Worm (Caenorhabditis elegans) whole organism, L4 larva: ENCODE data around the gene hsp-25.

Experiments
- ama-1 ChIP-seq: fragments of 150-350 bp; optimal IDR thresholded peaks from 2 replicates; lab custom pipeline; 2014; ENCODE audit warnings: inconsistent platforms, mixed read lengths
- zip-11 ChIP-seq: fragments of 200-800 bp; sonication (Bioruptor generic); IDR thresholded peaks from 2 replicates; pipeline ENCODE4 v1.3.6; 2022; ENCODE audit warnings: missing genetic modification characterization, missing compliant biosample characterization

DNA sequence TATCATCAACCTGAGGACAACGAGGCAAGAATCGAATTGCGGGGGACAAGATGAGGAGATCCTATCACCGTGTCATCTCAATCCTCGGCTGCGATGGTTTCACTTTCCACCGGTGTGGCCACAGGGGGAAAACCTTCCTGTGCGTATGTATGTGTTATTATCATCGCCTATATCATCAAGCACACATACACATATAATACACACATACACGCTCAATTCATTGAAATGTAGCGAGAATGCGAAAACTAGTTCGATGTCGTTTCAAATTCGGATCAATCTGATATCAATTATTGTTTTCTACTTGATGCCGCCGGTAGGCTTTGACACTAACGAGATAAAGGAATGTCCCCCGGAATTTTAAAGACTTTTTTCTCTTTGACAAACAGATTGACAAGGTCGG, 11.4 kb upstream of the hsp-25 start:
- TF ChIP-seq zip-11 (GFP tag; lab: Robert Waterston, UW), result no peak
- TF ChIP-seq ama-1 (lab: Kevin White, UChicago), result no peak
